Fruit fly (Drosophila melanogaster) whole organism, embryonic: ENCODE measurements around the gene Lrr47.
A peak's percentile ranks its signal among the peaks of the same experiment; 100 is the strongest.

Experiments used
- Abd-B ChIP-seq: fragments of 200-800 bp; sonication (Bioruptor generic); optimal IDR thresholded peaks from 2 replicates; lab custom pipeline; 2018; ENCODE audit warnings: missing biosample characterization, mild to moderate bottlenecking, missing genetic modification characterization, moderate library complexity
- BEAF-32 ChIP-seq: fragments of 200-800 bp; sonication (Bioruptor generic); optimal IDR thresholded peaks from 3 replicates; lab custom pipeline; 2017; ENCODE audit warnings: missing biosample characterization, missing genetic modification characterization, mild to moderate bottlenecking, moderate library complexity, missing genetic modification reagents
- CG10366 ChIP-seq: fragments of 200-800 bp; sonication (Bioruptor generic); IDR thresholded peaks from 2 replicates; pipeline ENCODE4 v1.3.6; 2022; ENCODE audit warnings: missing biosample characterization, missing genetic modification characterization
- CG10462 ChIP-seq: fragments of 200-800 bp; sonication (Bioruptor generic); optimal IDR thresholded peaks from 2 replicates; lab custom pipeline; 2016; ENCODE audit warnings: missing biosample characterization, missing genetic modification characterization
- CG10979 ChIP-seq: fragments of 200-800 bp; sonication (Bioruptor generic); optimal IDR thresholded peaks from 2 replicates; lab custom pipeline; 2018; ENCODE audit warnings: missing biosample characterization, mild to moderate bottlenecking, missing genetic modification characterization, moderate library complexity
- CG12104 ChIP-seq: fragments of 200-800 bp; sonication (Bioruptor generic); optimal IDR thresholded peaks from 3 replicates; lab custom pipeline; 2016; ENCODE audit warnings: missing biosample characterization, missing genetic modification characterization
- CG12299 ChIP-seq: fragments of 200-800 bp; sonication (Bioruptor generic); optimal IDR thresholded peaks from 2 replicates; lab custom pipeline; 2018; ENCODE audit warnings: missing biosample characterization, mild to moderate bottlenecking, missing genetic modification characterization
- CG13287 ChIP-seq: fragments of 200-800 bp; sonication (Bioruptor generic); IDR thresholded peaks from 2 replicates; pipeline ENCODE4 v1.3.6; 2022; ENCODE audit warnings: missing biosample characterization, missing genetic modification characterization; ENCODE audit not compliant: partially characterized antibody
- CG15011 ChIP-seq: fragments of 200-800 bp; sonication (Bioruptor generic); optimal IDR thresholded peaks from 3 replicates; lab custom pipeline; 2018; ENCODE audit warnings: missing biosample characterization, mild to moderate bottlenecking, missing genetic modification characterization
- CG15073 ChIP-seq: fragments of 200-800 bp; sonication (Bioruptor generic); optimal IDR thresholded peaks from 2 replicates; lab custom pipeline; 2016; ENCODE audit warnings: missing biosample characterization, missing genetic modification characterization
- CG15696 ChIP-seq: fragments of 200-800 bp; sonication (Bioruptor generic); optimal IDR thresholded peaks from 2 replicates; lab custom pipeline; 2019; ENCODE audit warnings: missing biosample characterization, mild to moderate bottlenecking, missing genetic modification characterization, moderate library complexity
- CG31224 ChIP-seq: fragments of 200-800 bp; sonication (Bioruptor generic); IDR thresholded peaks from 2 replicates; pipeline ENCODE4 v1.3.6; 2022; ENCODE audit warnings: missing biosample characterization, missing genetic modification characterization
- CG32772 ChIP-seq: fragments of 200-800 bp; sonication (Bioruptor generic); IDR thresholded peaks from 2 replicates; pipeline ENCODE4 v1.3.6; 2022; ENCODE audit warnings: missing biosample characterization, missing genetic modification characterization
- CG34422 ChIP-seq: fragments of 200-800 bp; sonication (Bioruptor generic); IDR thresholded peaks from 3 replicates; pipeline ENCODE4 v1.3.6; 2022; ENCODE audit warnings: missing biosample characterization, missing genetic modification characterization
- CG3995 ChIP-seq: fragments of 200-800 bp; sonication (Bioruptor generic); optimal IDR thresholded peaks from 3 replicates; lab custom pipeline; 2016; ENCODE audit warnings: missing biosample characterization, missing genetic modification characterization
- CG6272 ChIP-seq: fragments of 200-800 bp; sonication (Bioruptor generic); IDR thresholded peaks from 2 replicates; pipeline ENCODE4 v1.3.6; 2022; ENCODE audit warnings: missing biosample characterization, missing genetic modification characterization
- CG9437 ChIP-seq: fragments of 200-800 bp; sonication (Bioruptor generic); optimal IDR thresholded peaks from 2 replicates; lab custom pipeline; 2018; ENCODE audit warnings: missing biosample characterization, mild to moderate bottlenecking, missing genetic modification characterization
- CG9817 ChIP-seq: fragments of 200-800 bp; sonication (Bioruptor generic); optimal IDR thresholded peaks from 2 replicates; lab custom pipeline; 2018; ENCODE audit warnings: missing biosample characterization, mild to moderate bottlenecking, missing genetic modification characterization, moderate library complexity
- CHES-1-like ChIP-seq: fragments of 200-800 bp; sonication (Bioruptor generic); optimal IDR thresholded peaks from 2 replicates; lab custom pipeline; 2016; ENCODE audit warnings: missing biosample characterization, missing genetic modification characterization
- Dip2 ChIP-seq: fragments of 200-800 bp; sonication (Bioruptor generic); IDR thresholded peaks from 2 replicates; pipeline ENCODE4 v1.3.6; 2022; ENCODE audit warnings: missing biosample characterization, missing genetic modification characterization
- HLH4C ChIP-seq: fragments of 200-800 bp; sonication (Bioruptor generic); IDR thresholded peaks from 3 replicates; pipeline ENCODE4 v1.3.6; 2022; ENCODE audit warnings: missing biosample characterization, missing genetic modification characterization; ENCODE audit not compliant: partially characterized antibody
- HmgD ChIP-seq: fragments of 200-800 bp; sonication (Bioruptor generic); optimal IDR thresholded peaks from 3 replicates; lab custom pipeline; 2016; ENCODE audit warnings: missing biosample characterization, missing genetic modification characterization
- Hmx ChIP-seq: fragments of 200-800 bp; sonication (Bioruptor generic); optimal IDR thresholded peaks from 2 replicates; lab custom pipeline; 2016; ENCODE audit warnings: missing biosample characterization, missing genetic modification characterization
- Hr51 ChIP-seq, 2 experiments: fragments of 200-800 bp; sonication (Bioruptor generic); optimal IDR thresholded peaks; 2 replicates in 1 of 2; 3 replicates in 1 of 2; lab custom pipeline; 2016 to 2018; ENCODE audit warnings: missing biosample characterization in 2 of 2, missing genetic modification characterization in 2 of 2, mild to moderate bottlenecking in 1 of 2, moderate library complexity in 1 of 2
- MESR4 ChIP-seq: fragments of 200-800 bp; sonication (Bioruptor generic); optimal IDR thresholded peaks from 2 replicates; lab custom pipeline; 2018; ENCODE audit warnings: missing biosample characterization, mild to moderate bottlenecking, missing genetic modification characterization, moderate library complexity
- Neu2 ChIP-seq: fragments of 200-800 bp; sonication (Bioruptor generic); optimal IDR thresholded peaks from 3 replicates; lab custom pipeline; 2016; ENCODE audit warnings: missing biosample characterization, missing genetic modification characterization, borderline replicate concordance
- NfI ChIP-seq: fragments of 200-800 bp; sonication (Bioruptor generic); optimal IDR thresholded peaks from 3 replicates; lab custom pipeline; 2018; ENCODE audit warnings: missing biosample characterization, mild to moderate bottlenecking, missing genetic modification characterization, moderate library complexity
- PHDP ChIP-seq: fragments of 200-800 bp; sonication (Bioruptor generic); optimal IDR thresholded peaks from 3 replicates; lab custom pipeline; 2018; ENCODE audit warnings: missing biosample characterization, mild to moderate bottlenecking, missing genetic modification characterization, moderate library complexity
- Sox102F ChIP-seq: fragments of 200-800 bp; sonication (Bioruptor generic); optimal IDR thresholded peaks from 2 replicates; lab custom pipeline; 2018; ENCODE audit warnings: missing biosample characterization, mild to moderate bottlenecking, missing genetic modification characterization, moderate library complexity
- Trl ChIP-seq, 3 experiments: fragments of >200 bp in 2 of 3; fragments of 200-800 bp in 1 of 3; sonication (Bioruptor generic) in 1 of 3; optimal IDR thresholded peaks; 2 replicates in 1 of 3; 3 replicates in 2 of 3; lab custom pipeline; 2016 to 2017; ENCODE audit warnings: missing biosample characterization in 1 of 3, missing genetic modification characterization in 1 of 3
- ac ChIP-seq: fragments of 200-800 bp; sonication (Bioruptor generic); optimal IDR thresholded peaks from 3 replicates; lab custom pipeline; 2017; ENCODE audit warnings: missing biosample characterization, mild to moderate bottlenecking, missing genetic modification characterization
- btn ChIP-seq: fragments of 200-800 bp; sonication (Bioruptor generic); optimal IDR thresholded peaks from 2 replicates; lab custom pipeline; 2016; ENCODE audit warnings: missing biosample characterization, missing genetic modification characterization
- eve ChIP-seq, 2 experiments: fragments of >200 bp; optimal IDR thresholded peaks; 2 replicates each; lab custom pipeline; 2017; ENCODE audit warnings: missing biosample characterization in 2 of 2, missing genetic modification characterization in 2 of 2
- ewg ChIP-seq: fragments of 200-800 bp; sonication (Bioruptor generic); optimal IDR thresholded peaks from 3 replicates; lab custom pipeline; 2017; ENCODE audit warnings: mild to moderate bottlenecking, missing biosample characterization, missing genetic modification reagents, missing genetic modification characterization
- fd96Cb ChIP-seq: fragments of 200-800 bp; sonication (Bioruptor generic); optimal IDR thresholded peaks from 2 replicates; lab custom pipeline; 2018; ENCODE audit warnings: missing biosample characterization, mild to moderate bottlenecking, missing genetic modification characterization, moderate library complexity
- gem ChIP-seq: fragments of 200-800 bp; sonication (Bioruptor generic); optimal IDR thresholded peaks from 2 replicates; lab custom pipeline; 2019; ENCODE audit warnings: missing biosample characterization, mild to moderate bottlenecking, missing genetic modification characterization, moderate library complexity
- ham ChIP-seq: fragments of 200-800 bp; sonication (Bioruptor generic); IDR thresholded peaks from 2 replicates; pipeline ENCODE4 v1.3.6; 2022; ENCODE audit warnings: missing biosample characterization, missing genetic modification characterization
- her ChIP-seq: fragments of 200-800 bp; sonication (Bioruptor generic); optimal IDR thresholded peaks from 2 replicates; lab custom pipeline; 2016; ENCODE audit warnings: missing biosample characterization, missing genetic modification characterization
- inv ChIP-seq: fragments of 200-800 bp; sonication (Bioruptor generic); IDR thresholded peaks from 2 replicates; pipeline ENCODE4 v1.3.6; 2022; ENCODE audit warnings: missing biosample characterization, missing genetic modification characterization; ENCODE audit not compliant: partially characterized antibody
- kah ChIP-seq: fragments of 200-800 bp; sonication (Bioruptor generic); optimal IDR thresholded peaks from 2 replicates; lab custom pipeline; 2018; ENCODE audit warnings: missing biosample characterization, mild to moderate bottlenecking, missing genetic modification characterization
- kni ChIP-seq: fragments of 200-800 bp; sonication (Bioruptor generic); optimal IDR thresholded peaks from 3 replicates; lab custom pipeline; 2017; ENCODE audit warnings: mild to moderate bottlenecking, missing biosample characterization, missing genetic modification reagents, missing genetic modification characterization
- lilli ChIP-seq: fragments of 200-800 bp; sonication (Bioruptor generic); optimal IDR thresholded peaks from 3 replicates; lab custom pipeline; 2016; ENCODE audit warnings: missing biosample characterization, missing genetic modification characterization
- toy ChIP-seq: fragments of 200-800 bp; sonication (Bioruptor generic); IDR thresholded peaks from 2 replicates; pipeline ENCODE4 v1.3.6; 2022; ENCODE audit warnings: missing biosample characterization, missing genetic modification characterization
- vfl ChIP-seq: fragments of 200-800 bp; sonication (Bioruptor generic); optimal IDR thresholded peaks from 2 replicates; lab custom pipeline; 2016; ENCODE audit warnings: missing biosample characterization, missing genetic modification characterization
- yki ChIP-seq: fragments of >200 bp; optimal IDR thresholded peaks from 3 replicates; lab custom pipeline; 2018

Lrr47 gene

dm6 chr2L:10517085-10517484 lies at the start of gene Lrr47, which contains the start of gene Fatp1 (continued):
- TF ChIP-seq CHES-1-like (GFP tag; lab: Kevin White, UChicago) (no peak), CG6272 (no peak), ewg (peak; percentile 54), CG10366 (GFP tag; lab: Robert Waterston, UW) (no peak), eve (GFP tag; optimal IDR thresholded peaks at IDR 0.05; lab: Kevin White, UChicago) (no peak), CG32772 (GFP tag; lab: Robert Waterston, UW) (no peak), ham (no peak), NfI (GFP tag; lab: Kevin White, UChicago) (no peak), CG9437 (GFP tag; lab: Kevin White, UChicago) (no peak), kah (GFP tag; lab: Kevin White, UChicago) (no peak), CG10979 (no peak), CG9817 (tag; lab: Kevin White, UChicago) (no peak), vfl (no peak), btn (GFP tag; lab: Kevin White, UChicago) (no peak), CG15073 (GFP tag; lab: Kevin White, UChicago) (no peak), Dip2 (GFP tag; lab: Robert Waterston, UW) (no peak), CG3995 (no peak), her (no peak), CG12104 (GFP tag; lab: Kevin White, UChicago) (no peak), CG15696 (no peak), Hr51 (GFP tag; optimal IDR thresholded peaks at IDR 0.05; lab: Kevin White, UChicago) (no peak), toy (no peak), CG34422 (0 out of 3 replicates have a peak, but pooled peaks have one; percentile 6), CG15011 (no peak), CG10462 (GFP tag; lab: Kevin White, UChicago) (no peak), BEAF-32 (GFP tag; lab: Kevin White, UChicago) (peak; percentile 91), gem (tag; lab: Kevin White, UChicago) (no peak), CG31224 (GFP tag; lab: Robert Waterston, UW) (no peak), ac (GFP tag; lab: Kevin White, UChicago) (no peak), CG13287 (peak; percentile 90), lilli (no peak), fd96Cb (tag; lab: Kevin White, UChicago) (no peak), Neu2 (GFP tag; lab: Kevin White, UChicago) (no peak), yki (lab: Kevin White, UChicago) (no peak), HmgD (GFP tag; lab: Kevin White, UChicago) (no peak), Abd-B (no peak), HLH4C (GFP tag; lab: Robert Waterston, UW) (peak; percentile 79), kni (no peak), Trl (optimal IDR thresholded peaks at IDR 0.05; lab: Kevin White, UChicago) (no peak), Trl (GFP tag; optimal IDR thresholded peaks at IDR 0.05; lab: Kevin White, UChicago) (no peak), Hmx (GFP tag; lab: Kevin White, UChicago) (no peak), Sox102F (GFP tag; lab: Kevin White, UChicago) (no peak), CG12299 (tag; lab: Kevin White, UChicago) (no peak), PHDP (tag; lab: Kevin White, UChicago) (no peak), inv (peak; percentile 87), MESR4 (GFP tag; lab: Kevin White, UChicago) (no peak)
